Fruit fly (Drosophila melanogaster) whole organism, prepupa: ENCODE measurements around the gene Top3alpha.

Experiments used
- CG11762 ChIP-seq: fragments of 200-800 bp; sonication (Bioruptor generic); optimal IDR thresholded peaks from 3 replicates; lab custom pipeline; 2016; ENCODE audit warnings: missing biosample characterization, missing genetic modification characterization; ENCODE audit not compliant: insufficient read depth
- CG4318 ChIP-seq: fragments of 200-800 bp; sonication (Bioruptor generic); optimal IDR thresholded peaks from 3 replicates; lab custom pipeline; 2017; ENCODE audit warnings: missing biosample characterization, mild to moderate bottlenecking, missing genetic modification characterization
- CG6854 ChIP-seq: fragments of 200-800 bp; sonication (Bioruptor generic); optimal IDR thresholded peaks from 2 replicates; lab custom pipeline; 2017; ENCODE audit warnings: missing biosample characterization, mild to moderate bottlenecking, missing genetic modification characterization
- Hr39 ChIP-seq: fragments of 200-800 bp; sonication (Bioruptor generic); optimal IDR thresholded peaks from 2 replicates; lab custom pipeline; 2016; ENCODE audit warnings: missing biosample characterization, missing genetic modification characterization
- Hr4 ChIP-seq: fragments of 200-800 bp; sonication (Bioruptor generic); optimal IDR thresholded peaks from 3 replicates; lab custom pipeline; 2016; ENCODE audit warnings: missing biosample characterization, missing genetic modification characterization
- Lpt ChIP-seq: fragments of 200-800 bp; sonication (Bioruptor generic); optimal IDR thresholded peaks from 3 replicates; lab custom pipeline; 2016; ENCODE audit warnings: missing biosample characterization, missing genetic modification characterization
- Smox ChIP-seq: fragments of 200-800 bp; sonication (Bioruptor generic); optimal IDR thresholded peaks from 3 replicates; lab custom pipeline; 2016; ENCODE audit warnings: missing biosample characterization, missing genetic modification characterization
- net ChIP-seq: fragments of 200-800 bp; sonication (Bioruptor generic); optimal IDR thresholded peaks from 3 replicates; lab custom pipeline; 2016; ENCODE audit warnings: missing biosample characterization, missing genetic modification characterization
- ss ChIP-seq, 2 experiments: fragments of 200-800 bp; sonication (Bioruptor generic); optimal IDR thresholded peaks; 2 replicates in 1 of 2; 3 replicates in 1 of 2; lab custom pipeline; 2017 to 2018; ENCODE audit warnings: mild to moderate bottlenecking in 2 of 2, missing biosample characterization in 2 of 2, missing genetic modification characterization in 2 of 2, moderate library complexity in 1 of 2
- vri ChIP-seq: fragments of 200-800 bp; sonication (Bioruptor generic); optimal IDR thresholded peaks from 3 replicates; lab custom pipeline; 2016; ENCODE audit warnings: missing biosample characterization, mild to moderate bottlenecking, missing genetic modification characterization

- TF ChIP-seq Smox (GFP tag; lab: Kevin White, UChicago) (no peak), Hr4 (GFP tag; lab: Kevin White, UChicago) (no peak), CG6854 (GFP tag; lab: Kevin White, UChicago) (no peak), CG4318 (GFP tag; lab: Kevin White, UChicago) (no peak), Hr39 (GFP tag; lab: Kevin White, UChicago) (no peak), Lpt (GFP tag; lab: Kevin White, UChicago) (no peak), ss (GFP tag; optimal IDR thresholded peaks at IDR 0.05; lab: Kevin White, UChicago) (no peak), CG11762 (GFP tag; lab: Kevin White, UChicago) (no peak), vri (GFP tag; lab: Kevin White, UChicago) (no peak), net (no peak)
Measured at dm6 chr2L:19479249-19479984, 18.6 kb upstream of the Top3alpha start.
